Worm (Caenorhabditis elegans) whole organism, L4 larva: ENCODE results near the gene Y66A7A.4.

ENCODE experiments used
- D1046.2 ChIP-seq: fragments of 200-800 bp; sonication (Bioruptor generic); IDR thresholded peaks from 2 replicates; pipeline ENCODE4 v1.3.6; 2022; ENCODE audit warnings: missing genetic modification characterization, missing compliant biosample characterization
- F10B5.3 ChIP-seq: sonication (generic microtip); optimal IDR thresholded peaks from 2 replicates; lab custom pipeline; 2016; ENCODE audit warnings: mild to moderate bottlenecking, missing genetic modification characterization, missing compliant biosample characterization
- F37D6.2 ChIP-seq: sonication (generic microtip); optimal IDR thresholded peaks from 2 replicates; lab custom pipeline; 2016; ENCODE audit warnings: mild to moderate bottlenecking, missing genetic modification characterization, missing compliant biosample characterization
- F44E2.7 ChIP-seq: fragments of 200-800 bp; sonication (Bioruptor generic); IDR thresholded peaks from 2 replicates; pipeline ENCODE4 v2.1.2; 2022; ENCODE audit warnings: missing genetic modification characterization, missing compliant biosample characterization
- T20F7.1 ChIP-seq: fragments of 200-800 bp; sonication (Bioruptor generic); optimal IDR thresholded peaks from 2 replicates; lab custom pipeline; 2018; ENCODE audit warnings: mild to moderate bottlenecking, missing genetic modification characterization, missing compliant biosample characterization
- Y105C5A.15 ChIP-seq: fragments of 200-800 bp; sonication (Bioruptor generic); IDR thresholded peaks from 2 replicates; pipeline ENCODE4 v1.3.6; 2022; ENCODE audit warnings: missing genetic modification characterization, missing compliant biosample characterization
- ZK546.5 ChIP-seq, 2 experiments: sonication (generic microtip); optimal IDR thresholded peaks; 2 replicates each; lab custom pipeline; 2017; ENCODE audit warnings: missing biosample characterization in 2 of 2, missing genetic modification characterization in 2 of 2
- aha-1 ChIP-seq: fragments of 150-350 bp; peaks from one replicate; lab custom pipeline; 2014; ENCODE audit warnings: missing biosample characterization, missing genetic modification characterization
- ama-1 ChIP-seq: fragments of 150-350 bp; optimal IDR thresholded peaks from 2 replicates; lab custom pipeline; 2014; ENCODE audit warnings: inconsistent platforms, mixed read lengths
- arid-1 ChIP-seq: fragments of 200-800 bp; sonication (Bioruptor generic); conservative IDR thresholded peaks from 2 replicates; pipeline ENCODE4 v1.3.6; 2022; ENCODE audit warnings: missing genetic modification reagents, missing genetic modification characterization, missing compliant biosample characterization
- ceh-28 ChIP-seq: fragments of 150-350 bp; optimal IDR thresholded peaks from 2 replicates; lab custom pipeline; 2014; ENCODE audit warnings: missing biosample characterization, missing genetic modification reagents, missing genetic modification characterization
- ceh-32 ChIP-seq: sonication (generic microtip); optimal IDR thresholded peaks from 2 replicates; lab custom pipeline; 2016; ENCODE audit warnings: mild to moderate bottlenecking, missing genetic modification characterization, missing compliant biosample characterization; ENCODE audit not compliant: poor library complexity
- ces-1 ChIP-seq: fragments of 150-350 bp; sonication (generic microtip); optimal IDR thresholded peaks from 4 replicates; lab custom pipeline; 2014; ENCODE audit warnings: missing biosample characterization, missing genetic modification reagents, missing genetic modification characterization
- ctbp-1 ChIP-seq: fragments of 200-800 bp; sonication (Bioruptor generic); IDR thresholded peaks from 2 replicates; pipeline ENCODE4 v1.3.6; 2022; ENCODE audit warnings: missing genetic modification reagents, missing genetic modification characterization, missing compliant biosample characterization
- dmd-9 ChIP-seq: fragments of 200-800 bp; sonication (Bioruptor generic); IDR thresholded peaks from 2 replicates; pipeline ENCODE4 v1.3.6; 2022; ENCODE audit warnings: missing genetic modification reagents, missing genetic modification characterization, missing compliant biosample characterization
- egl-43 ChIP-seq: fragments of 200-800 bp; sonication (Bioruptor generic); IDR thresholded peaks from 2 replicates; pipeline ENCODE4 v1.3.6; 2022; ENCODE audit warnings: missing genetic modification reagents, missing genetic modification characterization, missing compliant biosample characterization
- fkh-10 ChIP-seq: fragments of 150-350 bp; optimal IDR thresholded peaks from 2 replicates; lab custom pipeline; 2014; ENCODE audit warnings: missing biosample characterization, missing genetic modification reagents, missing genetic modification characterization
- hif-1 ChIP-seq, 2 experiments: sonication (generic microtip); optimal IDR thresholded peaks; 2 replicates each; lab custom pipeline; 2016 to 2017; ENCODE audit warnings: missing compliant biosample characterization in 2 of 2, missing genetic modification characterization in 2 of 2, missing genetic modification reagents in 2 of 2, missing genotype in 2 of 2, mild to moderate bottlenecking in 1 of 2
- hlh-11 ChIP-seq: fragments of 200-800 bp; sonication (Bioruptor generic); optimal IDR thresholded peaks from 2 replicates; lab custom pipeline; 2018; ENCODE audit warnings: mild to moderate bottlenecking, missing genetic modification characterization, missing compliant biosample characterization
- hlh-30 ChIP-seq: sonication (generic microtip); optimal IDR thresholded peaks from 2 replicates; lab custom pipeline; 2017; ENCODE audit warnings: antibody characterized with exemption, mild to moderate bottlenecking, missing genetic modification characterization, missing compliant biosample characterization; ENCODE audit not compliant: insufficient read depth
- hmg-1.1 ChIP-seq: fragments of 200-800 bp; sonication (Bioruptor generic); IDR thresholded peaks from 2 replicates; pipeline ENCODE4 v1.3.6; 2022; ENCODE audit warnings: missing genetic modification reagents, missing genetic modification characterization, missing compliant biosample characterization
- lim-7 ChIP-seq: fragments of 200-800 bp; sonication (Bioruptor generic); IDR thresholded peaks from 2 replicates; pipeline ENCODE4 v1.3.6; 2022; ENCODE audit warnings: missing genetic modification characterization, missing compliant biosample characterization
- mxl-3 ChIP-seq: fragments of 200-800 bp; sonication (Bioruptor generic); optimal IDR thresholded peaks from 2 replicates; lab custom pipeline; 2018; ENCODE audit warnings: mild to moderate bottlenecking, missing genetic modification characterization, missing compliant biosample characterization
- nhr-10 ChIP-seq: fragments of 150-350 bp; optimal IDR thresholded peaks from 2 replicates; lab custom pipeline; 2014; ENCODE audit warnings: missing biosample characterization, missing genetic modification characterization
- nhr-237 ChIP-seq: sonication (generic microtip); optimal IDR thresholded peaks from 2 replicates; lab custom pipeline; 2017; ENCODE audit warnings: missing biosample characterization, missing genetic modification characterization
- nhr-41 ChIP-seq: fragments of 200-800 bp; sonication (Bioruptor generic); IDR thresholded peaks from 2 replicates; pipeline ENCODE4 v1.3.6; 2022; ENCODE audit warnings: missing genetic modification reagents, missing genetic modification characterization, missing compliant biosample characterization
- nhr-76 ChIP-seq: fragments of 150-350 bp; optimal IDR thresholded peaks from 2 replicates; lab custom pipeline; 2014; ENCODE audit warnings: missing biosample characterization, missing genetic modification characterization
- pha-4 ChIP-seq, 2 experiments: fragments of 150-350 bp in 1 of 2; fragments of 200-800 bp in 1 of 2; sonication (Bioruptor generic) in 1 of 2; IDR thresholded peaks in 1 of 2; optimal IDR thresholded peaks in 1 of 2; 2 replicates each; pipeline versions ENCODE4 v1.3.6 to Lab custom; 2014 to 2022; ENCODE audit warnings: missing genetic modification characterization in 2 of 2, missing genetic modification reagents in 2 of 2, missing biosample characterization in 1 of 2, missing compliant biosample characterization in 1 of 2
- pqm-1 ChIP-seq: sonication (generic microtip); optimal IDR thresholded peaks from 2 replicates; lab custom pipeline; 2017; ENCODE audit warnings: missing biosample characterization, missing genetic modification characterization
- rbr-2 ChIP-seq: sonication (generic microtip); optimal IDR thresholded peaks from 2 replicates; lab custom pipeline; 2016; ENCODE audit warnings: missing genotype, missing genetic modification characterization, missing compliant biosample characterization
- set-16 ChIP-seq: fragments of 200-800 bp; sonication (Bioruptor generic); IDR thresholded peaks from 2 replicates; pipeline ENCODE4 v1.3.6; 2022; ENCODE audit warnings: missing genetic modification reagents, missing genetic modification characterization, missing compliant biosample characterization
- tag-97 ChIP-seq: fragments of 200-800 bp; sonication (Bioruptor generic); IDR thresholded peaks from 2 replicates; pipeline ENCODE4 v1.3.6; 2022; ENCODE audit warnings: missing genetic modification characterization, missing compliant biosample characterization
- tra-1 ChIP-seq: fragments of 200-800 bp; sonication (Bioruptor generic); IDR thresholded peaks from 2 replicates; pipeline ENCODE4 v1.3.6; 2022; ENCODE audit warnings: missing genetic modification reagents, missing genetic modification characterization, missing compliant biosample characterization
- unc-62 ChIP-seq, 3 experiments: fragments of 150-350 bp in 1 of 3; sonication (generic microtip); optimal IDR thresholded peaks in 2 of 3; peaks in 1 of 3; 1 replicate in 1 of 3; 2 replicates in 2 of 3; lab custom pipeline; 2014 to 2017; ENCODE audit warnings: missing biosample characterization in 3 of 3, missing genetic modification characterization in 3 of 3, missing genetic modification reagents in 3 of 3, missing genotype in 1 of 3
- vab-7 ChIP-seq: fragments of 200-800 bp; sonication (Bioruptor generic); IDR thresholded peaks from 2 replicates; pipeline ENCODE4 v1.3.6; 2022; ENCODE audit warnings: missing genetic modification reagents, missing genetic modification characterization, missing compliant biosample characterization
- zip-11 ChIP-seq: fragments of 200-800 bp; sonication (Bioruptor generic); IDR thresholded peaks from 2 replicates; pipeline ENCODE4 v1.3.6; 2022; ENCODE audit warnings: missing genetic modification characterization, missing compliant biosample characterization

Gene Y66A7A.4

ce11 chrIII:11636740-11637139 lies 24.3 kb downstream of the Y66A7A.4 start, which contains the start of gene tbx-33:
Gene tbx-33 (minus strand): TSS chrIII:11636840.
- TF ChIP-seq unc-62 (GFP tag; optimal IDR thresholded peaks at IDR 0.05 in 1 of 2; lab: Kevin White, UChicago) = peak in 1 of 2 experiments; percentile 10
- no peak for TF ChIP-seq unc-62 (tag; optimal IDR thresholded peaks at IDR 0.05; lab: Kevin White, UChicago)
- TF ChIP-seq ceh-32 (tag; lab: Kevin White, UChicago) = no peak
- TF ChIP-seq, all 104 proteins: peak for 1

- TF ChIP-seq nhr-10 (tag; lab: Kevin White, UChicago) = no peak
- peak; percentile 1 for TF ChIP-seq hlh-30 (tag; lab: Kevin White, UChicago)
- TF ChIP-seq dmd-9 (GFP tag; lab: Robert Waterston, UW) = 0 out of 2 replicates have a peak, but pooled peaks have one; percentile 23
- peak; percentile 31 for TF ChIP-seq fkh-10
- peak; percentile 37 for TF ChIP-seq ces-1 (GFP tag; lab: Kevin White, UChicago)
- TF ChIP-seq rbr-2 (tag; lab: Kevin White, UChicago) = peak; percentile 9
- TF ChIP-seq nhr-76 (tag; lab: Kevin White, UChicago) = no peak
- TF ChIP-seq tra-1 (GFP tag; lab: Robert Waterston, UW) = no peak
- TF ChIP-seq ctbp-1 (GFP tag; lab: Robert Waterston, UW) = 0 out of 2 replicates have a peak, but pooled peaks have one; percentile 39
These were observed 28.9 kb downstream of the Y66A7A.4 start for ce11 chrIII:11641347-11641746.

ce11 chrIII:11650152-11650551 lies 37.7 kb downstream of the Y66A7A.4 start, which contains the start of gene faah-6:
Gene faah-6 (plus strand): TSS chrIII:11650452.
- peak; percentile 76 for TF ChIP-seq aha-1 (tag; lab: Kevin White, UChicago)
- TF ChIP-seq hlh-30 (tag; lab: Kevin White, UChicago) = no peak
- no peak for TF ChIP-seq T20F7.1 (GFP tag; lab: Kevin White, UChicago)
- no peak for TF ChIP-seq lim-7 (GFP tag; lab: Robert Waterston, UW)
- TF ChIP-seq ceh-28 (tag; lab: Kevin White, UChicago) = no peak

DNA sequence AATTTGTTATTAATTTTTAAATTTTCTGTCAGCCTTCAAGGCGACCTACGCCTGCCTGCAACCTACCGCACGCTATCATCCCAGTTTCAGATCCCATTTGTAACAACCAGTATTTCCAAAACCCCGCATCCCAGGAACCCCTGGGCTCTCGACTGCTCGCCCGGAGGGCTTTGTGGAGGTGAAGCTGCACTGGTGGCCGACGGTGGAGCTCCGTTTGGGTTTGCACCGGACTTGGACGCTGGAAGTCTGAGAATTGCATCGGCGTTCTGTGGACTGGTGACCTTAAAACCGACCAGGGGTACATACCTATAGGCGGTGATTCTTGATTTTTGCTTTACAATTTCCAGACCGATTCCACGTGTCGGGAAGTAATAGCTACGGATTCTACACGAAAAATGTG lies 39.0 kb downstream of the Y66A7A.4 start:
- TF ChIP-seq tag-97 (GFP tag; lab: Robert Waterston, UW) (no peak), D1046.2 (GFP tag; lab: Robert Waterston, UW) (0 out of 2 replicates have a peak, but pooled peaks have one; percentile 18), F44E2.7 (GFP tag; lab: Robert Waterston, UW) (no peak), nhr-237 (tag; lab: Kevin White, UChicago) (no peak), nhr-10 (tag; lab: Kevin White, UChicago) (no peak), dmd-9 (GFP tag; lab: Robert Waterston, UW) (no peak), arid-1 (GFP tag; lab: Robert Waterston, UW) (no peak), pha-4 (GFP tag; IDR thresholded peaks at IDR 0.05; lab: Robert Waterston, UW) (no peak), pha-4 (tag; optimal IDR thresholded peaks at IDR 0.05; lab: Kevin White, UChicago) (no peak), zip-11 (GFP tag; lab: Robert Waterston, UW) (no peak), set-16 (peak; percentile 81), nhr-41 (GFP tag; lab: Robert Waterston, UW) (no peak), mxl-3 (GFP tag; lab: Kevin White, UChicago) (no peak), hlh-11 (tag; lab: Kevin White, UChicago) (no peak), pqm-1 (tag; lab: Kevin White, UChicago) (no peak), F10B5.3 (tag; lab: Kevin White, UChicago) (no peak), hmg-1.1 (GFP tag; lab: Robert Waterston, UW) (no peak), F37D6.2 (no peak)

- no peak for TF ChIP-seq tra-1 (GFP tag; lab: Robert Waterston, UW)
- no peak for TF ChIP-seq Y105C5A.15
- no peak for TF ChIP-seq arid-1 (GFP tag; lab: Robert Waterston, UW)
- no peak for TF ChIP-seq fkh-10
- no peak for TF ChIP-seq ama-1
- no peak for TF ChIP-seq vab-7 (GFP tag; lab: Robert Waterston, UW)
- TF ChIP-seq ZK546.5 (tag; optimal IDR thresholded peaks at IDR 0.05; lab: Kevin White, UChicago) = no peak
- no peak for TF ChIP-seq F37D6.2
- TF ChIP-seq nhr-41 (GFP tag; lab: Robert Waterston, UW) = no peak
- TF ChIP-seq hif-1 (tag; optimal IDR thresholded peaks at IDR 0.05; lab: Kevin White, UChicago) = no peak
- no peak for TF ChIP-seq egl-43
These were observed 44.0 kb downstream of the Y66A7A.4 start for ce11 chrIII:11656389-11656788.
